Fruit fly (Drosophila melanogaster) whole organism, embryonic: Measurements from ENCODE around the gene Lsp2.

ENCODE experiments used
- Atf6 ChIP-seq: fragments of 200-800 bp; sonication (Bioruptor generic); IDR thresholded peaks from 2 replicates; pipeline ENCODE4 v1.3.6; 2022; ENCODE audit warnings: missing biosample characterization, missing genetic modification characterization
- Blimp-1 ChIP-seq: fragments of 200-800 bp; sonication (Bioruptor generic); optimal IDR thresholded peaks from 3 replicates; lab custom pipeline; 2018; ENCODE audit warnings: missing biosample characterization, missing genetic modification characterization, mild to moderate bottlenecking, moderate library complexity, missing genetic modification reagents
- CG10431 ChIP-seq: fragments of 200-800 bp; sonication (Bioruptor generic); optimal IDR thresholded peaks from 3 replicates; lab custom pipeline; 2018; ENCODE audit warnings: missing biosample characterization, mild to moderate bottlenecking, missing genetic modification characterization
- CG11560 ChIP-seq: fragments of 200-800 bp; sonication (Bioruptor generic); IDR thresholded peaks from 3 replicates; pipeline ENCODE4 v1.3.6; 2022; ENCODE audit warnings: missing biosample characterization, missing genetic modification characterization
- CG12744 ChIP-seq: fragments of 200-800 bp; sonication (Bioruptor generic); optimal IDR thresholded peaks from 2 replicates; lab custom pipeline; 2016; ENCODE audit warnings: missing biosample characterization, missing genetic modification characterization
- CG14441 ChIP-seq: fragments of 200-800 bp; sonication (Bioruptor generic); IDR thresholded peaks from 2 replicates; pipeline ENCODE4 v1.3.6; 2022; ENCODE audit warnings: missing biosample characterization, missing genetic modification characterization
- CG1602 ChIP-seq: fragments of 200-800 bp; sonication (Bioruptor generic); optimal IDR thresholded peaks from 3 replicates; lab custom pipeline; 2016; ENCODE audit warnings: missing biosample characterization, missing genetic modification characterization
- CG1832 ChIP-seq: fragments of 200-800 bp; sonication (Bioruptor generic); optimal IDR thresholded peaks from 2 replicates; lab custom pipeline; 2017; ENCODE audit warnings: missing biosample characterization, mild to moderate bottlenecking, missing genetic modification characterization, inconsistent platforms
- CG3163 ChIP-seq: fragments of 200-800 bp; sonication (Bioruptor generic); optimal IDR thresholded peaks from 3 replicates; lab custom pipeline; 2016; ENCODE audit warnings: missing biosample characterization, missing genetic modification characterization
- CG32532 ChIP-seq: fragments of 200-800 bp; sonication (Bioruptor generic); IDR thresholded peaks from 2 replicates; pipeline ENCODE4 v1.3.6; 2022; ENCODE audit warnings: missing biosample characterization, missing genetic modification characterization
- CG32767 ChIP-seq: fragments of 200-800 bp; sonication (Bioruptor generic); IDR thresholded peaks from 2 replicates; pipeline ENCODE4 v1.3.6; 2022; ENCODE audit warnings: missing biosample characterization, missing genetic modification characterization
- CG32772 ChIP-seq: fragments of 200-800 bp; sonication (Bioruptor generic); IDR thresholded peaks from 2 replicates; pipeline ENCODE4 v1.3.6; 2022; ENCODE audit warnings: missing biosample characterization, missing genetic modification characterization
- CG34224 ChIP-seq: fragments of 200-800 bp; sonication (Bioruptor generic); IDR thresholded peaks from 3 replicates; pipeline ENCODE4 v1.3.6; 2022; ENCODE audit warnings: missing biosample characterization, missing genetic modification characterization; ENCODE audit not compliant: partially characterized antibody
- CG34422 ChIP-seq: fragments of 200-800 bp; sonication (Bioruptor generic); IDR thresholded peaks from 3 replicates; pipeline ENCODE4 v1.3.6; 2022; ENCODE audit warnings: missing biosample characterization, missing genetic modification characterization
- CG4282 ChIP-seq: fragments of 200-800 bp; sonication (Bioruptor generic); optimal IDR thresholded peaks from 2 replicates; lab custom pipeline; 2016; ENCODE audit warnings: missing biosample characterization, missing genetic modification characterization
- CG4617 ChIP-seq: fragments of 200-800 bp; sonication (Bioruptor generic); optimal IDR thresholded peaks from 3 replicates; lab custom pipeline; 2016; ENCODE audit warnings: missing biosample characterization, missing genetic modification characterization, borderline replicate concordance
- CG7271 ChIP-seq: fragments of 200-800 bp; sonication (Bioruptor generic); optimal IDR thresholded peaks from 2 replicates; lab custom pipeline; 2018; ENCODE audit warnings: missing biosample characterization, mild to moderate bottlenecking, missing genetic modification characterization, moderate library complexity
- CG7357 ChIP-seq: fragments of 200-800 bp; sonication (Bioruptor generic); IDR thresholded peaks from 3 replicates; pipeline ENCODE4 v1.3.6; 2022; ENCODE audit warnings: missing biosample characterization, missing genetic modification characterization
- CG7928 ChIP-seq: fragments of 200-800 bp; sonication (Bioruptor generic); optimal IDR thresholded peaks from 2 replicates; lab custom pipeline; 2017; ENCODE audit warnings: missing biosample characterization, mild to moderate bottlenecking, missing genetic modification characterization
- CG7987 ChIP-seq: fragments of 200-800 bp; sonication (Bioruptor generic); optimal IDR thresholded peaks from 2 replicates; lab custom pipeline; 2018; ENCODE audit warnings: missing biosample characterization, mild to moderate bottlenecking, missing genetic modification characterization, moderate library complexity
- CG8290 ChIP-seq, 3 experiments: fragments of 200-800 bp; sonication (Bioruptor generic); optimal IDR thresholded peaks; 2 replicates each; lab custom pipeline; 2016 to 2019; ENCODE audit warnings: missing biosample characterization in 3 of 3, missing genetic modification characterization in 3 of 3, mild to moderate bottlenecking in 2 of 3, moderate library complexity in 1 of 3
- CG9609 ChIP-seq: fragments of 200-800 bp; sonication (Bioruptor generic); optimal IDR thresholded peaks from 3 replicates; lab custom pipeline; 2016; ENCODE audit warnings: missing biosample characterization, missing genetic modification characterization
- CG9797 ChIP-seq: fragments of 200-800 bp; sonication (Bioruptor generic); optimal IDR thresholded peaks from 3 replicates; lab custom pipeline; 2018; ENCODE audit warnings: missing biosample characterization, mild to moderate bottlenecking, missing genetic modification characterization
- CkIIα-i1 ChIP-seq: fragments of 200-800 bp; sonication (Bioruptor generic); IDR thresholded peaks from 2 replicates; pipeline ENCODE4 v1.3.6; 2022; ENCODE audit warnings: missing biosample characterization, missing genetic modification characterization
- D19B ChIP-seq: fragments of 200-800 bp; sonication (Bioruptor generic); optimal IDR thresholded peaks from 2 replicates; lab custom pipeline; 2017; ENCODE audit warnings: missing biosample characterization, mild to moderate bottlenecking, missing genetic modification characterization
- Dad ChIP-seq: fragments of 200-800 bp; sonication (Bioruptor generic); optimal IDR thresholded peaks from 3 replicates; lab custom pipeline; 2016; ENCODE audit warnings: missing biosample characterization, missing genetic modification characterization
- E2f2 ChIP-seq: fragments of 200-800 bp; sonication (Bioruptor generic); IDR thresholded peaks from 2 replicates; pipeline ENCODE4 v1.3.6; 2022; ENCODE audit warnings: missing biosample characterization, missing genetic modification characterization
- HLH3B ChIP-seq: fragments of 200-800 bp; sonication (Bioruptor generic); IDR thresholded peaks from 2 replicates; pipeline ENCODE4 v1.3.6; 2022; ENCODE audit warnings: missing biosample characterization, missing genetic modification characterization
- HmgD ChIP-seq: fragments of 200-800 bp; sonication (Bioruptor generic); optimal IDR thresholded peaks from 3 replicates; lab custom pipeline; 2016; ENCODE audit warnings: missing biosample characterization, missing genetic modification characterization
- HmgZ ChIP-seq: fragments of 200-800 bp; sonication (Bioruptor generic); optimal IDR thresholded peaks from 2 replicates; lab custom pipeline; 2018; ENCODE audit warnings: missing biosample characterization, mild to moderate bottlenecking, missing genetic modification characterization
- Lhr ChIP-seq: fragments of 200-800 bp; sonication (Bioruptor generic); optimal IDR thresholded peaks from 3 replicates; lab custom pipeline; 2017; ENCODE audit warnings: mild to moderate bottlenecking, missing biosample characterization, missing genetic modification reagents, missing genetic modification characterization
- Lim3 ChIP-seq: fragments of 200-800 bp; sonication (Bioruptor generic); IDR thresholded peaks from 2 replicates; pipeline ENCODE4 v1.3.6; 2022; ENCODE audit warnings: missing biosample characterization, missing genetic modification characterization
- MESR4 ChIP-seq: fragments of 200-800 bp; sonication (Bioruptor generic); optimal IDR thresholded peaks from 2 replicates; lab custom pipeline; 2018; ENCODE audit warnings: missing biosample characterization, mild to moderate bottlenecking, missing genetic modification characterization, moderate library complexity
- Mes4 ChIP-seq: fragments of 200-800 bp; sonication (Bioruptor generic); optimal IDR thresholded peaks from 2 replicates; lab custom pipeline; 2016; ENCODE audit warnings: missing biosample characterization, missing genetic modification characterization
- Nf-YC ChIP-seq: fragments of 200-800 bp; optimal IDR thresholded peaks from 3 replicates; lab custom pipeline; 2019; ENCODE audit warnings: missing biosample characterization, mild to moderate bottlenecking, missing genetic modification characterization, moderate library complexity
- Opbp ChIP-seq: fragments of 200-800 bp; sonication (Bioruptor generic); IDR thresholded peaks from 3 replicates; pipeline ENCODE4 v1.3.6; 2022; ENCODE audit warnings: missing biosample characterization, missing genetic modification characterization; ENCODE audit not compliant: partially characterized antibody
- Six4 ChIP-seq: fragments of 200-800 bp; sonication (Bioruptor generic); optimal IDR thresholded peaks from 2 replicates; lab custom pipeline; 2016; ENCODE audit warnings: missing biosample characterization, missing genetic modification characterization
- Tbp ChIP-seq: fragments of >200 bp; optimal IDR thresholded peaks from 2 replicates; lab custom pipeline; 2018; ENCODE audit warnings: missing biosample characterization, missing genetic modification characterization
- ash1 ChIP-seq: fragments of 200-800 bp; sonication (Bioruptor generic); optimal IDR thresholded peaks from 2 replicates; lab custom pipeline; 2018; ENCODE audit warnings: missing biosample characterization, mild to moderate bottlenecking, missing genetic modification characterization
- dmrt11E ChIP-seq: fragments of 200-800 bp; sonication (Bioruptor generic); optimal IDR thresholded peaks from 3 replicates; lab custom pipeline; 2018; ENCODE audit warnings: missing biosample characterization, mild to moderate bottlenecking, missing genetic modification characterization, moderate library complexity
- lbe ChIP-seq: fragments of 200-800 bp; sonication (Bioruptor generic); optimal IDR thresholded peaks from 2 replicates; lab custom pipeline; 2016; ENCODE audit warnings: missing biosample characterization, mild to moderate bottlenecking, missing genetic modification characterization
- luna ChIP-seq: fragments of 200-800 bp; sonication (Bioruptor generic); optimal IDR thresholded peaks from 2 replicates; lab custom pipeline; 2016; ENCODE audit warnings: missing biosample characterization, missing genetic modification characterization
- nom ChIP-seq: fragments of 200-800 bp; sonication (Bioruptor generic); optimal IDR thresholded peaks from 2 replicates; lab custom pipeline; 2017; ENCODE audit warnings: missing biosample characterization, missing genetic modification characterization, mild to moderate bottlenecking, moderate library complexity, missing genetic modification reagents
- pb ChIP-seq: fragments of 200-800 bp; sonication (Bioruptor generic); optimal IDR thresholded peaks from 3 replicates; lab custom pipeline; 2016; ENCODE audit warnings: missing biosample characterization, missing genetic modification characterization
- pho ChIP-seq: fragments of 200-800 bp; sonication (Bioruptor generic); optimal IDR thresholded peaks from 2 replicates; lab custom pipeline; 2016; ENCODE audit warnings: missing biosample characterization, missing genetic modification characterization
- rib ChIP-seq: fragments of 200-800 bp; sonication (Bioruptor generic); IDR thresholded peaks from 2 replicates; pipeline ENCODE4 v1.3.6; 2022; ENCODE audit warnings: missing biosample characterization, missing genetic modification characterization
- sens ChIP-seq: fragments of 200-800 bp; sonication (Bioruptor generic); peaks from one replicate; lab custom pipeline; 2016; ENCODE audit warnings: missing biosample characterization, missing genetic modification characterization
- slbo ChIP-seq: fragments of 200-800 bp; sonication (Bioruptor generic); IDR thresholded peaks from 2 replicates; pipeline ENCODE4 v1.3.6; 2022; ENCODE audit warnings: missing biosample characterization, missing genetic modification characterization
- slou ChIP-seq: fragments of 200-800 bp; sonication (Bioruptor generic); optimal IDR thresholded peaks from 3 replicates; lab custom pipeline; 2016; ENCODE audit warnings: missing biosample characterization, missing genetic modification characterization
- trem ChIP-seq: fragments of 200-800 bp; optimal IDR thresholded peaks from 3 replicates; lab custom pipeline; 2019; ENCODE audit warnings: missing biosample characterization, mild to moderate bottlenecking, missing genetic modification characterization, moderate library complexity
- z ChIP-seq: fragments of 200-800 bp; sonication (Bioruptor generic); IDR thresholded peaks from 3 replicates; pipeline ENCODE4 v1.3.6; 2022; ENCODE audit warnings: missing biosample characterization, missing genetic modification characterization

Lsp2 gene

DNA sequence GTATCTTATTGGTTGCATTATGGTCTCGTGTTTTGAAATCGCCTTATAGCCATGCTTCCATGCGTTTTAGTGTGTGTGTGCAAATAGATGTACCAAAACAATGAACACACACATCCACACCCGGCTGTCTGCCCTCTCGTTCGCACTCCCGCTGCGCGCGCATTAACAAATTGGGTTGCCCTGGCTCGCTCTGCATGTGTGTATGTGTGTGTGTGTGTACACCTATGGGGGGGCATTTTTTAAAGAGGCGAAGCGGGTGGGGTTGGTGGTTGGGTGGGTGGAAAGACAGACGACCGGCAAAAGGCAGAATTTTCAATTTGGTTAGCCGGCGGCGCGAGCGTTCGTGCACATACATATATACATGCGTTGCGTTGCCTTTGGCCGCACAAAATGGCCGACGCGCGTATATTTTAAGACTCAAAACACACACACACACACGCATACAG, 5.0 kb upstream of the Lsp2 start (continued):
- TF ChIP-seq CG34224 (GFP tag; lab: Robert Waterston, UW) (no peak), CG3163 (GFP tag; lab: Kevin White, UChicago) (no peak), z (no peak), CG7987 (GFP tag; lab: Kevin White, UChicago) (peak; percentile 75), slou (GFP tag; lab: Kevin White, UChicago) (no peak), CG1602 (GFP tag; lab: Kevin White, UChicago) (no peak), CG14441 (GFP tag; lab: Robert Waterston, UW) (peak; percentile 53), Blimp-1 (GFP tag; lab: Kevin White, UChicago) (no peak), pho (GFP tag; lab: Kevin White, UChicago) (no peak), CG9609 (no peak), CG32772 (0 out of 2 replicates have a peak, but pooled peaks have one; percentile 10), CG34422 (GFP tag; lab: Robert Waterston, UW) (peak; percentile 97), HLH3B (GFP tag; lab: Robert Waterston, UW) (no peak), Dad (GFP tag; lab: Kevin White, UChicago) (no peak), CG12744 (no peak), Lhr (GFP tag; lab: Kevin White, UChicago) (no peak), CG11560 (no peak), CG9797 (GFP tag; lab: Kevin White, UChicago) (no peak), nom (GFP tag; lab: Kevin White, UChicago) (peak; percentile 68), HmgZ (tag; lab: Kevin White, UChicago) (peak; percentile 93), pb (GFP tag; lab: Kevin White, UChicago) (no peak), ash1 (GFP tag; lab: Kevin White, UChicago) (peak; percentile 47), CG4617 (GFP tag; lab: Kevin White, UChicago) (no peak), MESR4 (GFP tag; lab: Kevin White, UChicago) (peak; percentile 60), CG7928 (peak; percentile 60), CG32767 (GFP tag; lab: Robert Waterston, UW) (peak; percentile 86), dmrt11E (no peak), CG10431 (GFP tag; lab: Kevin White, UChicago) (no peak), HmgD (GFP tag; lab: Kevin White, UChicago) (no peak), Six4 (GFP tag; lab: Kevin White, UChicago) (no peak), rib (GFP tag; lab: Robert Waterston, UW) (no peak), D19B (GFP tag; lab: Kevin White, UChicago) (no peak), CG32532 (GFP tag; lab: Robert Waterston, UW) (no peak; the same call in 1 of the 2 replicates), luna (GFP tag; lab: Kevin White, UChicago) (no peak), Lim3 (no peak), CG4282 (GFP tag; lab: Kevin White, UChicago) (no peak), Mes4 (GFP tag; lab: Kevin White, UChicago) (no peak), sens (GFP tag; lab: Kevin White, UChicago) (peak; percentile 60), CG8290 (GFP tag; optimal IDR thresholded peaks at IDR 0.05; lab: Kevin White, UChicago) (no peak), CG8290 (tag; optimal IDR thresholded peaks at IDR 0.05; lab: Kevin White, UChicago) (peak in 1 of 2 experiments; percentile 84), CkIIα-i1 (GFP tag; lab: Robert Waterston, UW) (no peak), Atf6 (GFP tag; lab: Robert Waterston, UW) (peak; percentile 22; the same call in 1 of the 2 replicates), trem (tag; lab: Kevin White, UChicago) (peak; percentile 19), E2f2 (peak; percentile 16), lbe (GFP tag; lab: Kevin White, UChicago) (no peak), Nf-YC (tag; lab: Kevin White, UChicago) (peak; percentile 86), Opbp (GFP tag; lab: Robert Waterston, UW) (peak; percentile 57; the same call in 2 of the 3 replicates), Tbp (GFP tag; lab: Kevin White, UChicago) (no peak), CG1832 (GFP tag; lab: Kevin White, UChicago) (peak; percentile 89), slbo (peak; percentile 18; the same call in 1 of the 2 replicates), CG7357 (GFP tag; lab: Robert Waterston, UW) (no peak), CG7271 (tag; lab: Kevin White, UChicago) (no peak)
